Fruit fly (Drosophila melanogaster) whole organism, embryonic: ENCODE results near the gene Non3.

Source experiments
- Adf1 ChIP-seq: fragments of 200-800 bp; sonication (Bioruptor generic); IDR thresholded peaks from 2 replicates; pipeline ENCODE4 v1.3.6; 2022; ENCODE audit warnings: missing biosample characterization, missing genetic modification characterization
- CG10209 ChIP-seq: fragments of 200-800 bp; sonication (Bioruptor generic); optimal IDR thresholded peaks from 3 replicates; lab custom pipeline; 2017; ENCODE audit warnings: missing biosample characterization, mild to moderate bottlenecking, missing genetic modification characterization, missing genetic modification reagents
- CG11560 ChIP-seq: fragments of 200-800 bp; sonication (Bioruptor generic); IDR thresholded peaks from 3 replicates; pipeline ENCODE4 v1.3.6; 2022; ENCODE audit warnings: missing biosample characterization, missing genetic modification characterization
- CG12155 ChIP-seq: fragments of 200-800 bp; sonication (Bioruptor generic); optimal IDR thresholded peaks from 3 replicates; lab custom pipeline; 2016; ENCODE audit warnings: missing biosample characterization, missing genetic modification characterization
- CG12659 ChIP-seq: fragments of 200-800 bp; sonication (Bioruptor generic); optimal IDR thresholded peaks from 3 replicates; lab custom pipeline; 2017; ENCODE audit warnings: mild to moderate bottlenecking, missing biosample characterization, missing genetic modification reagents, missing genetic modification characterization
- CG14710 ChIP-seq: fragments of 200-800 bp; sonication (Bioruptor generic); optimal IDR thresholded peaks from 3 replicates; lab custom pipeline; 2019; ENCODE audit warnings: missing biosample characterization, mild to moderate bottlenecking, missing genetic modification characterization, moderate library complexity
- CG15696 ChIP-seq: fragments of 200-800 bp; sonication (Bioruptor generic); optimal IDR thresholded peaks from 2 replicates; lab custom pipeline; 2019; ENCODE audit warnings: missing biosample characterization, mild to moderate bottlenecking, missing genetic modification characterization, moderate library complexity
- CG1602 ChIP-seq: fragments of 200-800 bp; sonication (Bioruptor generic); optimal IDR thresholded peaks from 3 replicates; lab custom pipeline; 2016; ENCODE audit warnings: missing biosample characterization, missing genetic modification characterization
- CG16815 ChIP-seq: fragments of 200-800 bp; sonication (Bioruptor generic); optimal IDR thresholded peaks from 3 replicates; lab custom pipeline; 2017; ENCODE audit warnings: missing biosample characterization, mild to moderate bottlenecking, missing genetic modification characterization
- CG17612 ChIP-seq: fragments of 200-800 bp; sonication (Bioruptor generic); IDR thresholded peaks from 2 replicates; pipeline ENCODE4 v1.3.6; 2022; ENCODE audit warnings: missing biosample characterization, missing genetic modification characterization
- CG32532 ChIP-seq: fragments of 200-800 bp; sonication (Bioruptor generic); IDR thresholded peaks from 2 replicates; pipeline ENCODE4 v1.3.6; 2022; ENCODE audit warnings: missing biosample characterization, missing genetic modification characterization
- CG33557 ChIP-seq: fragments of 200-800 bp; sonication (Bioruptor generic); optimal IDR thresholded peaks from 2 replicates; lab custom pipeline; 2019; ENCODE audit warnings: missing biosample characterization, mild to moderate bottlenecking, missing genetic modification characterization, moderate library complexity
- CG3407 ChIP-seq: fragments of 200-800 bp; sonication (Bioruptor generic); optimal IDR thresholded peaks from 2 replicates; lab custom pipeline; 2018; ENCODE audit warnings: missing biosample characterization, mild to moderate bottlenecking, missing genetic modification characterization
- CG4617 ChIP-seq: fragments of 200-800 bp; sonication (Bioruptor generic); optimal IDR thresholded peaks from 3 replicates; lab custom pipeline; 2016; ENCODE audit warnings: missing biosample characterization, missing genetic modification characterization, borderline replicate concordance
- CG6765 ChIP-seq: fragments of 200-800 bp; sonication (Bioruptor generic); optimal IDR thresholded peaks from 3 replicates; lab custom pipeline; 2017; ENCODE audit warnings: missing biosample characterization, mild to moderate bottlenecking, missing genetic modification characterization
- CG7786 ChIP-seq: fragments of 200-800 bp; sonication (Bioruptor generic); optimal IDR thresholded peaks from 2 replicates; lab custom pipeline; 2016; ENCODE audit warnings: missing biosample characterization, missing genetic modification characterization
- CG9727 ChIP-seq: fragments of 200-800 bp; sonication (Bioruptor generic); optimal IDR thresholded peaks from 3 replicates; lab custom pipeline; 2017; ENCODE audit warnings: missing biosample characterization, mild to moderate bottlenecking, missing genetic modification characterization
- CG9817 ChIP-seq: fragments of 200-800 bp; sonication (Bioruptor generic); optimal IDR thresholded peaks from 2 replicates; lab custom pipeline; 2018; ENCODE audit warnings: missing biosample characterization, mild to moderate bottlenecking, missing genetic modification characterization, moderate library complexity
- CTCF ChIP-seq: fragments of 200-800 bp; sonication (Bioruptor generic); optimal IDR thresholded peaks from 2 replicates; lab custom pipeline; 2017; ENCODE audit warnings: missing biosample characterization, mild to moderate bottlenecking, missing genetic modification characterization, moderate library complexity
- E2f1 ChIP-seq: fragments of 200-800 bp; sonication (Bioruptor generic); IDR thresholded peaks from 2 replicates; pipeline ENCODE4 v1.3.6; 2022; ENCODE audit warnings: missing biosample characterization, missing genetic modification characterization
- Fer3 ChIP-seq: fragments of 200-800 bp; sonication (Bioruptor generic); optimal IDR thresholded peaks from 2 replicates; lab custom pipeline; 2018; ENCODE audit warnings: missing biosample characterization, mild to moderate bottlenecking, missing genetic modification characterization, moderate library complexity
- Gug ChIP-seq: fragments of 200-800 bp; sonication (Bioruptor generic); IDR thresholded peaks from 4 replicates; pipeline ENCODE4 v1.3.6; 2022; ENCODE audit warnings: missing biosample characterization, missing genetic modification characterization
- H15 ChIP-seq: fragments of 200-800 bp; sonication (Bioruptor generic); IDR thresholded peaks from 3 replicates; pipeline ENCODE4 v1.3.6; 2022; ENCODE audit warnings: missing biosample characterization, missing genetic modification characterization
- HHEX ChIP-seq: fragments of 200-800 bp; sonication (Bioruptor generic); optimal IDR thresholded peaks from 3 replicates; lab custom pipeline; 2017; ENCODE audit warnings: missing biosample characterization, mild to moderate bottlenecking, missing genetic modification characterization, missing genetic modification reagents
- Hmx ChIP-seq: fragments of 200-800 bp; sonication (Bioruptor generic); optimal IDR thresholded peaks from 2 replicates; lab custom pipeline; 2016; ENCODE audit warnings: missing biosample characterization, missing genetic modification characterization
- Mad ChIP-seq: fragments of 200-800 bp; sonication (Bioruptor generic); optimal IDR thresholded peaks from 2 replicates; lab custom pipeline; 2016; ENCODE audit warnings: missing biosample characterization, missing genetic modification characterization
- NfI ChIP-seq: fragments of 200-800 bp; sonication (Bioruptor generic); optimal IDR thresholded peaks from 3 replicates; lab custom pipeline; 2018; ENCODE audit warnings: missing biosample characterization, mild to moderate bottlenecking, missing genetic modification characterization, moderate library complexity
- Side ChIP-seq: fragments of 200-800 bp; sonication (Bioruptor generic); optimal IDR thresholded peaks from 2 replicates; lab custom pipeline; 2016; ENCODE audit warnings: missing biosample characterization, missing genetic modification characterization
- Spps ChIP-seq: fragments of 200-800 bp; sonication (Bioruptor generic); optimal IDR thresholded peaks from 2 replicates; lab custom pipeline; 2018; ENCODE audit warnings: missing biosample characterization, mild to moderate bottlenecking, missing genetic modification characterization
- Sry-δ ChIP-seq: fragments of 200-800 bp; sonication (Bioruptor generic); optimal IDR thresholded peaks from 2 replicates; lab custom pipeline; 2016; ENCODE audit warnings: missing biosample characterization, missing genetic modification characterization
- Taf1 ChIP-seq: fragments of 200-800 bp; sonication (Bioruptor generic); IDR thresholded peaks from 2 replicates; pipeline ENCODE4 v1.3.6; 2022; ENCODE audit warnings: missing biosample characterization, missing genetic modification characterization
- Usf ChIP-seq: fragments of 200-800 bp; sonication (Bioruptor generic); optimal IDR thresholded peaks from 2 replicates; lab custom pipeline; 2017; ENCODE audit warnings: missing genotype, missing biosample characterization, missing genetic modification characterization
- Xbp1 ChIP-seq: fragments of 200-800 bp; sonication (Bioruptor generic); optimal IDR thresholded peaks from 3 replicates; lab custom pipeline; 2016; ENCODE audit warnings: missing biosample characterization, mild to moderate bottlenecking, missing genetic modification characterization
- bsh ChIP-seq, 2 experiments: fragments of 200-800 bp; sonication (Bioruptor generic); optimal IDR thresholded peaks; 2 replicates each; lab custom pipeline; 2017 to 2018; ENCODE audit warnings: mild to moderate bottlenecking in 2 of 2, missing biosample characterization in 2 of 2, missing genetic modification characterization in 2 of 2, moderate library complexity in 1 of 2
- maf-S ChIP-seq: fragments of 200-800 bp; sonication (Bioruptor generic); optimal IDR thresholded peaks from 2 replicates; lab custom pipeline; 2016; ENCODE audit warnings: missing biosample characterization, missing genetic modification characterization
- nmo ChIP-seq: fragments of 200-800 bp; sonication (Bioruptor generic); optimal IDR thresholded peaks from 2 replicates; lab custom pipeline; 2018; ENCODE audit warnings: missing biosample characterization, mild to moderate bottlenecking, missing genetic modification characterization, moderate library complexity
- onecut ChIP-seq: fragments of 200-800 bp; sonication (Bioruptor generic); IDR thresholded peaks from 2 replicates; pipeline ENCODE4 v1.3.6; 2022; ENCODE audit warnings: missing biosample characterization, missing genetic modification characterization
- org-1 ChIP-seq: fragments of 200-800 bp; sonication (Bioruptor generic); optimal IDR thresholded peaks from 2 replicates; lab custom pipeline; 2017; ENCODE audit warnings: missing biosample characterization, missing genetic modification characterization
- otp ChIP-seq: fragments of 200-800 bp; sonication (Bioruptor generic); IDR thresholded peaks from 3 replicates; pipeline ENCODE4, ENCODE4 v1.3.6; 2022; ENCODE audit warnings: missing biosample characterization, missing genetic modification characterization
- prd ChIP-seq, 3 experiments: fragments of >200 bp in 2 of 3; fragments of 200-800 bp in 1 of 3; sonication (Bioruptor generic) in 1 of 3; optimal IDR thresholded peaks in 2 of 3; IDR thresholded peaks in 1 of 3; 2 replicates in 2 of 3; 3 replicates in 1 of 3; pipeline versions ENCODE4 v1.3.6 to Lab custom; 2017 to 2022; ENCODE audit warnings: missing biosample characterization in 1 of 3, missing genetic modification characterization in 1 of 3
- sens ChIP-seq: fragments of 200-800 bp; sonication (Bioruptor generic); peaks from one replicate; lab custom pipeline; 2016; ENCODE audit warnings: missing biosample characterization, missing genetic modification characterization
- slbo ChIP-seq: fragments of 200-800 bp; sonication (Bioruptor generic); IDR thresholded peaks from 2 replicates; pipeline ENCODE4 v1.3.6; 2022; ENCODE audit warnings: missing biosample characterization, missing genetic modification characterization
- sob ChIP-seq: fragments of 200-800 bp; sonication (Bioruptor generic); IDR thresholded peaks from 2 replicates; pipeline ENCODE4 v1.3.6; 2022; ENCODE audit warnings: missing biosample characterization, missing genetic modification characterization
- sqz ChIP-seq: fragments of 200-800 bp; sonication (Bioruptor generic); optimal IDR thresholded peaks from 3 replicates; lab custom pipeline; 2018; ENCODE audit warnings: missing biosample characterization, mild to moderate bottlenecking, missing genetic modification characterization
- tll ChIP-seq, 2 experiments: fragments of 200-800 bp in 1 of 2; fragments of >200 bp in 1 of 2; sonication (Bioruptor generic) in 1 of 2; optimal IDR thresholded peaks; 2 replicates each; lab custom pipeline; 2017 to 2019; ENCODE audit warnings: missing biosample characterization in 2 of 2, missing genetic modification characterization in 2 of 2, mild to moderate bottlenecking in 1 of 2, moderate library complexity in 1 of 2
- unpg ChIP-seq: fragments of 200-800 bp; sonication (Bioruptor generic); optimal IDR thresholded peaks from 3 replicates; lab custom pipeline; 2018; ENCODE audit warnings: missing biosample characterization, mild to moderate bottlenecking, missing genetic modification characterization, moderate library complexity
- zen2 ChIP-seq: fragments of 200-800 bp; sonication (Bioruptor generic); IDR thresholded peaks from 3 replicates; pipeline ENCODE4 v1.3.6; 2022; ENCODE audit warnings: missing biosample characterization, missing genetic modification characterization; ENCODE audit not compliant: partially characterized antibody

Gene Non3

DNA sequence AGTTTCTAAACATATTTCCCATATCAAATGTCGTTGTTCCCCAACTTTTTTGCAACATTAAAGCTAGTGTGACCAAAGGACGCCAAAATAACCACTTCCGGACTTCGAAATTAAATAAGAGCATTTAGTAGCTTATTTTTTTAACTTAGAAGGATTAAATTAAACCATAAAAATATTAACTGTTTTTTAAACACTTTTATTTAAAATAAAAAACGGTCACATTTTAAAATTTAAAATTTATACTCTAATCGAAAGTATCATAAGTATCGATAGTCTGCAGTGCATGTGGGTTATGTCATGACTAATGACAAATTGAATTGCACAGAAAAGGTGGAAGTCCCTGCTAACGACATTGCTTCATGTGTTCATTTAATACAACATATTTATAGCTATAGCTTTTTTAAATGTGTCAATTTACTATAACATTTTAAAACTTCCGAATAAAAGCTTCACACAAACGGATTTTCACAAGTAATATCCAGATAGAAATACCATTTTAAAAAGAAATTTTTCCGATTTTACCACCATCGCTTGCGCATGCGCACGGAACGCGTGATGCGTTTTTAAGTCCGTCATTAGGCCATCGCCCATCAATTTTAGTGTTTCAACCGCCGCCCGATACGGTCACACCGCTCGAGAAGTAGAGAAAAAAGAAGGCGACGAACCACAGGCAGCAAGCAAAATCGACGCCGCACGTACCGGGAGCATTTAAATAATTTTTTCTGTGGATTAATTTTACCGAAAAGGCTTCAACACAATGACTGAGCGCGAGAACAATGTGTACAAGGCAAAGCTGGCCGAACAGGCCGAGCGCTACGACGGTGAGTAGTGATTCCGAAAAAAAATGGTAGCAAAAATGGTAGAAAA lies 18.8 kb downstream of the Non3 start, which contains the start of the genes CG7156 and 14-3-3epsilon (continued):
- TF ChIP-seq CG17612 (GFP tag; lab: Robert Waterston, UW) (no peak), Spps (tag; lab: Kevin White, UChicago) (peak; percentile 9), org-1 (GFP tag; lab: Kevin White, UChicago) (no peak), CG14710 (tag; lab: Kevin White, UChicago) (peak; percentile 92), prd (optimal IDR thresholded peaks at IDR 0.05; lab: Kevin White, UChicago) (no peak), prd (GFP tag; IDR thresholded peaks at IDR 0.05; lab: Robert Waterston, UW) (peak; percentile 50; the same call in 1 of the 3 replicates), CTCF (GFP tag; lab: Kevin White, UChicago) (peak; percentile 66), HHEX (GFP tag; lab: Kevin White, UChicago) (peak; percentile 19), sens (GFP tag; lab: Kevin White, UChicago) (peak; percentile 91), E2f1 (GFP tag; lab: Robert Waterston, UW) (0 out of 2 replicates have a peak, but pooled peaks have one; percentile 45), Gug (no peak), CG1602 (GFP tag; lab: Kevin White, UChicago) (peak; percentile 30), CG9817 (tag; lab: Kevin White, UChicago) (no peak), Adf1 (peak; percentile 41; the same call in 1 of the 2 replicates), CG33557 (GFP tag; lab: Kevin White, UChicago) (peak; percentile 6), Hmx (GFP tag; lab: Kevin White, UChicago) (peak; percentile 12), Taf1 (GFP tag; lab: Robert Waterston, UW) (no peak), onecut (GFP tag; lab: Robert Waterston, UW) (peak; percentile 25; the same call in 1 of the 2 replicates), bsh (GFP tag; optimal IDR thresholded peaks at IDR 0.05; lab: Kevin White, UChicago) (peak in 1 of 2 experiments; percentile 65), Fer3 (peak; percentile 51), CG7786 (GFP tag; lab: Kevin White, UChicago) (no peak), CG16815 (GFP tag; lab: Kevin White, UChicago) (peak; percentile 9), slbo (GFP tag; lab: Robert Waterston, UW) (peak; percentile 65), unpg (GFP tag; lab: Kevin White, UChicago) (peak; percentile 73), CG4617 (GFP tag; lab: Kevin White, UChicago) (peak; percentile 40), Side (GFP tag; lab: Kevin White, UChicago) (no peak), nmo (GFP tag; lab: Kevin White, UChicago) (peak; percentile 76), Mad (GFP tag; lab: Kevin White, UChicago) (peak; percentile 23), NfI (GFP tag; lab: Kevin White, UChicago) (peak; percentile 47), tll (GFP tag; optimal IDR thresholded peaks at IDR 0.05; lab: Kevin White, UChicago) (peak; percentile 1 to 80), CG9727 (GFP tag; lab: Kevin White, UChicago) (peak; percentile 60), sob (GFP tag; lab: Robert Waterston, UW) (peak; percentile 20; the same call in 1 of the 2 replicates), CG15696 (tag; lab: Kevin White, UChicago) (peak; percentile 2), maf-S (GFP tag; lab: Kevin White, UChicago) (no peak), Usf (GFP tag; lab: Kevin White, UChicago) (no peak), sqz (GFP tag; lab: Kevin White, UChicago) (peak; percentile 77), zen2 (no peak), CG32532 (GFP tag; lab: Robert Waterston, UW) (peak; percentile 57; the same call in 1 of the 2 replicates), CG12155 (GFP tag; lab: Kevin White, UChicago) (peak; percentile 57), Xbp1 (GFP tag; lab: Kevin White, UChicago) (peak; percentile 73), CG11560 (tag; lab: Robert Waterston, UW) (peak; percentile 50; the same call in 1 of the 3 replicates), CG12659 (GFP tag; lab: Kevin White, UChicago) (peak; percentile 68), Sry-δ (GFP tag; lab: Kevin White, UChicago) (peak; percentile 72), CG3407 (GFP tag; lab: Kevin White, UChicago) (no peak), CG6765 (GFP tag; lab: Kevin White, UChicago) (no peak), otp (GFP tag; lab: Robert Waterston, UW) (0 out of 3 replicates have a peak, but pooled peaks have one; percentile 19), CG10209 (peak; percentile 1), H15 (GFP tag; lab: Robert Waterston, UW) (0 out of 3 replicates have a peak, but pooled peaks have one; percentile 15)
